Fruit fly (Drosophila melanogaster) whole organism, embryonic: ENCODE results near the gene PGRP-LA.

ENCODE experiments used
- CG10543 ChIP-seq: fragments of 200-800 bp; sonication (Bioruptor generic); optimal IDR thresholded peaks from 3 replicates; lab custom pipeline; 2017; ENCODE audit warnings: missing biosample characterization, mild to moderate bottlenecking, missing genetic modification characterization, moderate library complexity
- CG10565 ChIP-seq: fragments of 200-800 bp; sonication (Bioruptor generic); optimal IDR thresholded peaks from 3 replicates; lab custom pipeline; 2016; ENCODE audit warnings: missing biosample characterization, mild to moderate bottlenecking, missing genetic modification characterization
- CG10979 ChIP-seq: fragments of 200-800 bp; sonication (Bioruptor generic); optimal IDR thresholded peaks from 2 replicates; lab custom pipeline; 2018; ENCODE audit warnings: missing biosample characterization, mild to moderate bottlenecking, missing genetic modification characterization, moderate library complexity
- CG14441 ChIP-seq: fragments of 200-800 bp; sonication (Bioruptor generic); IDR thresholded peaks from 2 replicates; pipeline ENCODE4 v1.3.6; 2022; ENCODE audit warnings: missing biosample characterization, missing genetic modification characterization
- CG1529 ChIP-seq: fragments of 200-800 bp; sonication (Bioruptor generic); optimal IDR thresholded peaks from 3 replicates; lab custom pipeline; 2018; ENCODE audit warnings: missing biosample characterization, missing genetic modification characterization
- CG16813 ChIP-seq: fragments of 200-800 bp; sonication (Bioruptor generic); IDR thresholded peaks from 3 replicates; pipeline ENCODE4 v1.3.6; 2022; ENCODE audit warnings: missing biosample characterization, missing genetic modification characterization; ENCODE audit not compliant: partially characterized antibody
- CG17359 ChIP-seq: fragments of 200-800 bp; sonication (Bioruptor generic); optimal IDR thresholded peaks from 3 replicates; lab custom pipeline; 2018; ENCODE audit warnings: missing biosample characterization, mild to moderate bottlenecking, missing genetic modification characterization, moderate library complexity
- CG32767 ChIP-seq: fragments of 200-800 bp; sonication (Bioruptor generic); IDR thresholded peaks from 2 replicates; pipeline ENCODE4 v1.3.6; 2022; ENCODE audit warnings: missing biosample characterization, missing genetic modification characterization
- CG3847 ChIP-seq: fragments of 200-800 bp; sonication (Bioruptor generic); IDR thresholded peaks from 2 replicates; pipeline ENCODE4 v1.3.6; 2022; ENCODE audit warnings: missing biosample characterization, missing genetic modification characterization
- CG6683 ChIP-seq: fragments of 200-800 bp; sonication (Bioruptor generic); optimal IDR thresholded peaks from 2 replicates; lab custom pipeline; 2017; ENCODE audit warnings: missing biosample characterization, mild to moderate bottlenecking, missing genetic modification characterization, missing genetic modification reagents
- CG6791 ChIP-seq: fragments of 200-800 bp; sonication (Bioruptor generic); IDR thresholded peaks from 3 replicates; pipeline ENCODE4 v1.3.6; 2022; ENCODE audit warnings: missing biosample characterization, missing genetic modification characterization; ENCODE audit not compliant: partially characterized antibody
- CG7357 ChIP-seq: fragments of 200-800 bp; sonication (Bioruptor generic); IDR thresholded peaks from 3 replicates; pipeline ENCODE4 v1.3.6; 2022; ENCODE audit warnings: missing biosample characterization, missing genetic modification characterization
- CG8478 ChIP-seq: fragments of >200 bp; optimal IDR thresholded peaks from 2 replicates; lab custom pipeline; 2018
- CG8765 ChIP-seq: fragments of 200-800 bp; sonication (Bioruptor generic); IDR thresholded peaks from 2 replicates; pipeline ENCODE4 v1.3.6; 2022; ENCODE audit warnings: missing biosample characterization, missing genetic modification characterization
- CG9797 ChIP-seq: fragments of 200-800 bp; sonication (Bioruptor generic); optimal IDR thresholded peaks from 3 replicates; lab custom pipeline; 2018; ENCODE audit warnings: missing biosample characterization, mild to moderate bottlenecking, missing genetic modification characterization
- CTCF ChIP-seq: fragments of 200-800 bp; sonication (Bioruptor generic); optimal IDR thresholded peaks from 2 replicates; lab custom pipeline; 2017; ENCODE audit warnings: missing biosample characterization, mild to moderate bottlenecking, missing genetic modification characterization, moderate library complexity
- Chrac-16 ChIP-seq: fragments of 200-800 bp; sonication (Bioruptor generic); optimal IDR thresholded peaks from 3 replicates; lab custom pipeline; 2016; ENCODE audit warnings: missing biosample characterization, missing genetic modification characterization
- Dbx ChIP-seq: fragments of 200-800 bp; sonication (Bioruptor generic); IDR thresholded peaks from 3 replicates; pipeline ENCODE4 v1.3.6; 2022; ENCODE audit warnings: missing biosample characterization, missing genetic modification characterization
- Dfd ChIP-seq, 2 experiments: fragments of >200 bp; optimal IDR thresholded peaks; 2 replicates each; lab custom pipeline; 2017; ENCODE audit warnings: missing biosample characterization in 2 of 2, missing genetic modification characterization in 2 of 2
- Drgx ChIP-seq: fragments of 200-800 bp; sonication (Bioruptor generic); IDR thresholded peaks from 2 replicates; pipeline ENCODE4 v1.3.6; 2022; ENCODE audit warnings: missing biosample characterization, missing genetic modification characterization
- HmgD ChIP-seq: fragments of 200-800 bp; sonication (Bioruptor generic); optimal IDR thresholded peaks from 3 replicates; lab custom pipeline; 2016; ENCODE audit warnings: missing biosample characterization, missing genetic modification characterization
- Hr51 ChIP-seq, 2 experiments: fragments of 200-800 bp; sonication (Bioruptor generic); optimal IDR thresholded peaks; 2 replicates in 1 of 2; 3 replicates in 1 of 2; lab custom pipeline; 2016 to 2018; ENCODE audit warnings: missing biosample characterization in 2 of 2, missing genetic modification characterization in 2 of 2, mild to moderate bottlenecking in 1 of 2, moderate library complexity in 1 of 2
- MTF-1 ChIP-seq: fragments of 200-800 bp; sonication (Bioruptor generic); optimal IDR thresholded peaks from 2 replicates; lab custom pipeline; 2018; ENCODE audit warnings: missing biosample characterization, mild to moderate bottlenecking, missing genetic modification characterization, borderline replicate concordance
- NC2β ChIP-seq: fragments of 200-800 bp; sonication (Bioruptor generic); optimal IDR thresholded peaks from 2 replicates; lab custom pipeline; 2016; ENCODE audit warnings: missing biosample characterization, missing genetic modification characterization
- Nf-YC ChIP-seq: fragments of 200-800 bp; optimal IDR thresholded peaks from 3 replicates; lab custom pipeline; 2019; ENCODE audit warnings: missing biosample characterization, mild to moderate bottlenecking, missing genetic modification characterization, moderate library complexity
- Oli ChIP-seq: fragments of 200-800 bp; sonication (Bioruptor generic); optimal IDR thresholded peaks from 2 replicates; lab custom pipeline; 2018; ENCODE audit warnings: missing biosample characterization, mild to moderate bottlenecking, missing genetic modification characterization, moderate library complexity
- Rfx ChIP-seq: fragments of 200-800 bp; sonication (Bioruptor generic); IDR thresholded peaks from 2 replicates; pipeline ENCODE4 v1.3.6; 2022; ENCODE audit warnings: missing biosample characterization, missing genetic modification characterization
- Scr ChIP-seq: fragments of 200-800 bp; sonication (Bioruptor generic); IDR thresholded peaks from 2 replicates; pipeline ENCODE4 v1.3.6; 2022; ENCODE audit warnings: missing biosample characterization, missing genetic modification characterization; ENCODE audit not compliant: partially characterized antibody
- Ssrp ChIP-seq: fragments of 200-800 bp; sonication (Bioruptor generic); optimal IDR thresholded peaks from 2 replicates; lab custom pipeline; 2018; ENCODE audit warnings: missing biosample characterization, mild to moderate bottlenecking, missing genetic modification characterization, moderate library complexity
- YL-1 ChIP-seq: fragments of 200-800 bp; sonication (Bioruptor generic); optimal IDR thresholded peaks from 3 replicates; lab custom pipeline; 2017; ENCODE audit warnings: missing biosample characterization, mild to moderate bottlenecking, missing genetic modification characterization
- ab ChIP-seq: fragments of 200-800 bp; sonication (Bioruptor generic); optimal IDR thresholded peaks from 2 replicates; lab custom pipeline; 2016; ENCODE audit warnings: missing biosample characterization, missing genetic modification characterization
- az2 ChIP-seq: fragments of 200-800 bp; sonication (Bioruptor generic); optimal IDR thresholded peaks from 3 replicates; lab custom pipeline; 2016; ENCODE audit warnings: missing biosample characterization, missing genetic modification characterization
- cwo ChIP-seq: fragments of 200-800 bp; sonication (Bioruptor generic); optimal IDR thresholded peaks from 3 replicates; lab custom pipeline; 2017; ENCODE audit warnings: missing biosample characterization, missing genetic modification characterization, mild to moderate bottlenecking, moderate library complexity, missing genetic modification reagents
- dmrt99B ChIP-seq: fragments of 200-800 bp; sonication (Bioruptor generic); optimal IDR thresholded peaks from 2 replicates; lab custom pipeline; 2018; ENCODE audit warnings: missing biosample characterization, mild to moderate bottlenecking, missing genetic modification characterization, moderate library complexity
- emc ChIP-seq: fragments of 200-800 bp; sonication (Bioruptor generic); optimal IDR thresholded peaks from 2 replicates; lab custom pipeline; 2016; ENCODE audit warnings: missing biosample characterization, missing genetic modification characterization
- ems ChIP-seq: fragments of 200-800 bp; sonication (Bioruptor generic); optimal IDR thresholded peaks from 3 replicates; lab custom pipeline; 2016; ENCODE audit warnings: missing biosample characterization, missing genetic modification characterization
- en ChIP-seq: fragments of 200-800 bp; sonication (Bioruptor generic); optimal IDR thresholded peaks from 2 replicates; lab custom pipeline; 2016; ENCODE audit warnings: missing biosample characterization, missing genetic modification characterization
- gcm ChIP-seq: fragments of 200-800 bp; sonication (Bioruptor generic); optimal IDR thresholded peaks from 2 replicates; lab custom pipeline; 2019; ENCODE audit warnings: missing biosample characterization, mild to moderate bottlenecking, missing genetic modification characterization, moderate library complexity
- ken ChIP-seq: fragments of 200-800 bp; sonication (Bioruptor generic); IDR thresholded peaks from 3 replicates; pipeline ENCODE4 v1.3.6; 2022; ENCODE audit warnings: missing biosample characterization, missing genetic modification characterization
- klu ChIP-seq: fragments of 200-800 bp; sonication (Bioruptor generic); IDR thresholded peaks from 2 replicates; pipeline ENCODE4 v1.3.6; 2022; ENCODE audit warnings: missing biosample characterization, missing genetic modification characterization
- knrl ChIP-seq: fragments of 200-800 bp; sonication (Bioruptor generic); IDR thresholded peaks from 3 replicates; pipeline ENCODE4 v1.3.6; 2022; ENCODE audit warnings: missing biosample characterization, missing genetic modification characterization; ENCODE audit not compliant: partially characterized antibody
- lilli ChIP-seq: fragments of 200-800 bp; sonication (Bioruptor generic); optimal IDR thresholded peaks from 3 replicates; lab custom pipeline; 2016; ENCODE audit warnings: missing biosample characterization, missing genetic modification characterization
- lmd ChIP-seq: fragments of 200-800 bp; sonication (Bioruptor generic); IDR thresholded peaks from 2 replicates; pipeline ENCODE4 v1.3.6; 2022; ENCODE audit warnings: missing biosample characterization, missing genetic modification characterization
- nerfin-1 ChIP-seq: fragments of 200-800 bp; sonication (Bioruptor generic); optimal IDR thresholded peaks from 3 replicates; lab custom pipeline; 2019; ENCODE audit warnings: missing biosample characterization, mild to moderate bottlenecking, missing genetic modification characterization, moderate library complexity
- nom ChIP-seq: fragments of 200-800 bp; sonication (Bioruptor generic); optimal IDR thresholded peaks from 2 replicates; lab custom pipeline; 2017; ENCODE audit warnings: missing biosample characterization, missing genetic modification characterization, mild to moderate bottlenecking, moderate library complexity, missing genetic modification reagents
- pfk ChIP-seq: fragments of 200-800 bp; sonication (Bioruptor generic); optimal IDR thresholded peaks from 2 replicates; lab custom pipeline; 2018; ENCODE audit warnings: missing biosample characterization, mild to moderate bottlenecking, missing genetic modification characterization, moderate library complexity
- pho ChIP-seq: fragments of 200-800 bp; sonication (Bioruptor generic); optimal IDR thresholded peaks from 2 replicates; lab custom pipeline; 2016; ENCODE audit warnings: missing biosample characterization, missing genetic modification characterization
- psq ChIP-seq: fragments of 200-800 bp; sonication (Bioruptor generic); optimal IDR thresholded peaks from 2 replicates; lab custom pipeline; 2017; ENCODE audit warnings: missing biosample characterization, missing genetic modification characterization
- stwl ChIP-seq: fragments of 200-800 bp; sonication (Bioruptor generic); optimal IDR thresholded peaks from 3 replicates; lab custom pipeline; 2018; ENCODE audit warnings: missing biosample characterization, mild to moderate bottlenecking, missing genetic modification characterization, moderate library complexity

The PGRP-LA gene

DNA sequence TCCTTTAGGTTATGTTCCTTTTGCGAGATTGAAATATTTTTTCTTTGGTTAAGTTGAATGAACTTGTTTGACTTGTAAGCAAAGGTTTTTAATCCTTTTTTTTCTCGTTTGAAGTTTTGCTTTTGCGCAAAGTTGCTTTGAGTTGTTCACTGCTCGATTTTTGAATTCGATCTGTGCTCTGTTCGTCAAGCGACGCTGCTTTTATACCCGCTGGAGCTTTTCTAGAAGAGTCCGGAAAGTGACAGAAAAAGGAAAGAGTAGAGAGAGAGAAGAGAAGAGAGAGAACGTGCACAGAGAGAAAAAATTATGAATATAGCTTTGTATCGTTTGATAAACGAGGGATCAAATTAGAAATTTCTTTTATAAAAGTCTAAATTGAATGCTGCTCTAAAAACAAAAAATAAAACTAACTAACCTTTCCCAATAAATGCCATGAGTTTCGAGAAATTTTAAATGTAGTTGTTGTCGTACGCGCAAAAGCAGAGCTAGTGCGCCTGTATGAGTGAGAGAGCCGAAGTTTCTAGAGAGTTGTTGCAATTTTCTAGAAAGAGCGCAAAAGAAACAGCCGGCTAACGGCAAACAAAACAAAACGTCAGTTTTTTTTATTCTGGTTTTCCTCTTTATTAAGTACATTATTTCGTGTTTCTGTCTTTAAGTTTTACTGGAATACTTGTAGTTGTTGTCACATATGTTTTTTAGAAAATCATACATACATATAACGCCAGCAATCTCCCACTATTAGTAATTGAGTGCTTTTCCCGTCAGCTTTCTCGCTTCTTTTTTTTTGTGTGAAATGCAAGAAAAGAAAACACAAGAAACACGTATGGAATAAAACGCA, 43.3 kb downstream of the PGRP-LA start, which contains the start of gene Hsp26 (continued):
- TF ChIP-seq CG32767 (GFP tag; lab: Robert Waterston, UW) (peak; percentile 86), Rfx (peak; percentile 83), Scr (GFP tag; lab: Robert Waterston, UW) (no peak), stwl (tag; lab: Kevin White, UChicago) (no peak), Hr51 (GFP tag; optimal IDR thresholded peaks at IDR 0.05; lab: Kevin White, UChicago) (peak; percentile 48 to 89), lilli (GFP tag; lab: Kevin White, UChicago) (peak; percentile 89), CG1529 (GFP tag; lab: Kevin White, UChicago) (peak; percentile 81), Drgx (GFP tag; lab: Robert Waterston, UW) (peak; percentile 96), CG14441 (GFP tag; lab: Robert Waterston, UW) (peak; percentile 81), emc (GFP tag; lab: Kevin White, UChicago) (peak; percentile 55), klu (GFP tag; lab: Robert Waterston, UW) (no peak; the same call in 1 of the 2 replicates), en (peak; percentile 88), pho (peak; percentile 83), CG17359 (peak; percentile 86), nom (peak; percentile 79), CG6791 (GFP tag; lab: Robert Waterston, UW) (no peak), CTCF (GFP tag; lab: Kevin White, UChicago) (peak; percentile 15), CG10565 (no peak), Dbx (GFP tag; lab: Robert Waterston, UW) (peak; percentile 60; the same call in 2 of the 3 replicates), CG8765 (peak; percentile 22; the same call in 1 of the 2 replicates), lmd (GFP tag; lab: Robert Waterston, UW) (peak; percentile 77), Chrac-16 (GFP tag; lab: Kevin White, UChicago) (peak; percentile 75), ems (peak; percentile 82), CG8478 (lab: Kevin White, UChicago) (no peak), CG9797 (GFP tag; lab: Kevin White, UChicago) (no peak), az2 (GFP tag; lab: Kevin White, UChicago) (peak; percentile 85), YL-1 (GFP tag; lab: Kevin White, UChicago) (peak; percentile 67), Nf-YC (peak; percentile 51), CG6683 (peak; percentile 46), pfk (GFP tag; lab: Kevin White, UChicago) (no peak), CG10543 (GFP tag; lab: Kevin White, UChicago) (peak; percentile 9), CG7357 (GFP tag; lab: Robert Waterston, UW) (peak; percentile 61), Dfd (GFP tag; optimal IDR thresholded peaks at IDR 0.05; lab: Kevin White, UChicago) (no peak), ken (GFP tag; lab: Robert Waterston, UW) (peak; percentile 85), CG3847 (peak; percentile 66), Oli (tag; lab: Kevin White, UChicago) (peak; percentile 86), HmgD (GFP tag; lab: Kevin White, UChicago) (no peak), dmrt99B (peak; percentile 85), psq (GFP tag; lab: Kevin White, UChicago) (peak; percentile 64), gcm (GFP tag; lab: Kevin White, UChicago) (peak; percentile 87), CG10979 (tag; lab: Kevin White, UChicago) (peak; percentile 82), MTF-1 (GFP tag; lab: Kevin White, UChicago) (peak; percentile 52), CG16813 (GFP tag; lab: Robert Waterston, UW) (no peak), NC2β (GFP tag; lab: Kevin White, UChicago) (peak; percentile 78), Ssrp (tag; lab: Kevin White, UChicago) (peak; percentile 70), nerfin-1 (tag; lab: Kevin White, UChicago) (peak; percentile 70), cwo (peak; percentile 75), ab (GFP tag; lab: Kevin White, UChicago) (no peak), knrl (GFP tag; lab: Robert Waterston, UW) (no peak)
